Worm (Caenorhabditis elegans) whole organism, L1 larva: ENCODE results near the gene K07E3.9.

Experiments
- fkh-8 ChIP-seq: sonication (generic microtip); optimal IDR thresholded peaks from 2 replicates; lab custom pipeline; 2016; ENCODE audit warnings: mild to moderate bottlenecking, missing genetic modification characterization, missing compliant biosample characterization
- nhr-11 ChIP-seq: fragments of 150-350 bp; optimal IDR thresholded peaks from 2 replicates; lab custom pipeline; 2014; ENCODE audit warnings: missing biosample characterization, missing genetic modification characterization
- nhr-76 ChIP-seq: sonication (generic microtip); optimal IDR thresholded peaks from 2 replicates; lab custom pipeline; 2017; ENCODE audit warnings: missing biosample characterization, missing genetic modification characterization
- snpc-4 ChIP-seq: fragments of 150-350 bp; optimal IDR thresholded peaks from 2 replicates; lab custom pipeline; 2014; ENCODE audit warnings: missing biosample characterization, missing genetic modification characterization
- zip-4 ChIP-seq: fragments of 200-800 bp; sonication (Bioruptor generic); optimal IDR thresholded peaks from 2 replicates; lab custom pipeline; 2018; ENCODE audit warnings: mild to moderate bottlenecking, missing genetic modification characterization, moderate library complexity, missing compliant biosample characterization
- ztf-4 ChIP-seq: fragments of 150-350 bp; optimal IDR thresholded peaks from 2 replicates; lab custom pipeline; 2014; ENCODE audit warnings: missing biosample characterization, missing genetic modification characterization

- TF ChIP-seq nhr-11 (tag; lab: Kevin White, UChicago) (no peak), nhr-76 (tag; lab: Kevin White, UChicago) (no peak), fkh-8 (no peak), zip-4 (no peak), ztf-4 (no peak), snpc-4 (no peak)
Observed at ce11 chrX:8110193-8110592, 2.2 kb downstream of the K07E3.9 start, which contains the start of gene K07E3.1.
